Fruit fly (Drosophila melanogaster) whole organism, prepupa: Measurements from ENCODE around the gene CG17770.

ENCODE experiments used
- Blimp-1 ChIP-seq: fragments of 200-800 bp; sonication (Bioruptor generic); optimal IDR thresholded peaks from 3 replicates; lab custom pipeline; 2017; ENCODE audit warnings: missing biosample characterization, missing genetic modification characterization, mild to moderate bottlenecking, moderate library complexity, missing genetic modification reagents
- CG15336 ChIP-seq: fragments of 200-800 bp; sonication (Bioruptor generic); IDR thresholded peaks from 2 replicates; pipeline ENCODE4 v1.3.6; 2022; ENCODE audit warnings: missing biosample characterization, missing genetic modification characterization
- CG16779 ChIP-seq: fragments of 200-800 bp; sonication (Bioruptor generic); optimal IDR thresholded peaks from 3 replicates; lab custom pipeline; 2017; ENCODE audit warnings: missing biosample characterization, mild to moderate bottlenecking, missing genetic modification characterization
- CG6808 ChIP-seq: fragments of 200-800 bp; sonication (Bioruptor generic); optimal IDR thresholded peaks from 3 replicates; lab custom pipeline; 2017; ENCODE audit warnings: missing biosample characterization, missing genetic modification characterization, mild to moderate bottlenecking, moderate library complexity, missing genetic modification reagents
- CG9139 ChIP-seq: fragments of 200-800 bp; sonication (Bioruptor generic); optimal IDR thresholded peaks from 3 replicates; lab custom pipeline; 2017; ENCODE audit warnings: missing biosample characterization, mild to moderate bottlenecking, missing genetic modification characterization
- Gug ChIP-seq: fragments of 200-800 bp; sonication (Bioruptor generic); IDR thresholded peaks from 2 replicates; pipeline ENCODE4 v1.3.6; 2022; ENCODE audit warnings: missing biosample characterization, missing genetic modification characterization
- Sox102F ChIP-seq: fragments of 200-800 bp; sonication (Bioruptor generic); optimal IDR thresholded peaks from 2 replicates; lab custom pipeline; 2016; ENCODE audit warnings: missing biosample characterization, mild to moderate bottlenecking, missing genetic modification characterization
- svp ChIP-seq: fragments of 200-800 bp; sonication (Bioruptor generic); peaks from one replicate; lab custom pipeline; 2016; ENCODE audit warnings: missing biosample characterization, missing genetic modification characterization
- vri ChIP-seq: fragments of 200-800 bp; sonication (Bioruptor generic); optimal IDR thresholded peaks from 3 replicates; lab custom pipeline; 2016; ENCODE audit warnings: missing biosample characterization, mild to moderate bottlenecking, missing genetic modification characterization

DNA sequence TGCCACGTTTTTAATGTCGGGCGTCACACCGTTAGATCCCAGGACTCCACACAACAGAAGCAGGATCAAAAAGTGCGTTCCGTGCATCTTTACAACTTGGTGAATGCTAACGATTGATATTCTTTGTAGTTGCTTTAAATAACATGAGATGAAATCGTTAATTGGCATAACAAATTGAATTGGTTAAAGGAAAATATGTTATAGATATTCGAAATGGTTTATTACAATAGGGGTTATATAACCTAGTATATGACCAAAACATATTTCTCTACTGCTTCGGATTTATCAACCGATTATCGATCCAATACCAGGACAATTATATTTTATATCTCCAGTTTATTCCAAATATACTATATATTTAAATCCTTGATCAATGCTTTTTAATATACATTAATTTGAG, 17.9 kb downstream of the CG17770 start, which contains the start of gene Mst57Dc:
- TF ChIP-seq CG6808 (no peak), vri (GFP tag; lab: Kevin White, UChicago) (no peak), Gug (GFP tag; lab: Robert Waterston, UW) (no peak), CG16779 (tag; lab: Kevin White, UChicago) (no peak), Sox102F (GFP tag; lab: Kevin White, UChicago) (no peak), Blimp-1 (GFP tag; lab: Kevin White, UChicago) (no peak), svp (GFP tag; lab: Kevin White, UChicago) (no peak), CG15336 (GFP tag; lab: Robert Waterston, UW) (no peak), CG9139 (GFP tag; lab: Kevin White, UChicago) (no peak)
